Worm (Caenorhabditis elegans): Measurements from ENCODE around the gene pph-2.

pph-2 gene

DNA sequence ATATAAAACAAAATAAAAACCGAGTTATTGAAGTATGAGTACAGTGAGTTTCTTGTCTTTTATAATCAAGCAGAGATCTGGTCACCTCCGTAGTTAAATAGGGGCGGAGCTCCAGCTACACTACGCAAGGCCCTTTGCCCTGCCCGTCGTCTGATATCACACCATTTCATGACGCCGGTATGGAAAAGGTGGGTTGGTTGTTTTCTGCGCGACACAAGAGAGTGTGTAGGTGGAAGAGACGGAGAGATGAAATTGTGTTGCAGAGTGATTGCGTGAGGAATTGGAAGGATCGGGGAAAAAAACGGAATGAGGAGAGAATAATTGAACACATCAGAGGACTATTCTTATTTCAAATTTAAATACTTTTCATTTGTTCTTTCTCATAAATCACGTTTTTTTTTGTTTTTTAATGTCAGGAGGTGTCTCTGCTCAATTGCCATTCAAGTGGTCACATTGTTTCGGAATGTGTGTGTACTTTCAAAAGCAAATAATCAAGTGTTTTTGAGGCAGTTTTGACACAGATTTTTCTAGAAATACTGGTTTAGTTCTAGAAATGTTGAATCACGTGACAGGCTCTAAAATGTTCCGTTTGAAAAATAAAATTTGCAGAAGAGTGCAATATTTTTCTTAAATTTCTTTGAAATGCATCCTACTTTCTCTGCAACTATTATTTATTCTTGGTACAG lies 38.3 kb upstream of the pph-2 start, which contains the start of gene ZK822.9 (continued):
- TF ChIP-seq die-1 (tag; optimal IDR thresholded peaks at IDR 0.05) (no peak), snpc-4 (GFP tag; optimal IDR thresholded peaks at IDR 0.05) (no peak), snpc-4 (tag; optimal IDR thresholded peaks at IDR 0.05) (peak in 1 of 4 experiments; percentile 6), attf-3 (GFP tag; conservative IDR thresholded peaks at IDR 0.05) (no peak), ceh-100 (GFP tag; IDR thresholded peaks at IDR 0.05) (no peak), hlh-26 (GFP tag; conservative IDR thresholded peaks at IDR 0.05) (no peak), lir-1 (GFP tag; conservative IDR thresholded peaks at IDR 0.05) (no peak), lin-35 (GFP tag; optimal IDR thresholded peaks at IDR 0.05) (no peak), snpc-3.4 (tag; optimal IDR thresholded peaks at IDR 0.05) (peak; percentile 16), Y95B8A.8 (GFP tag; IDR thresholded peaks at IDR 0.05) (no peak), egl-18 (GFP tag; IDR thresholded peaks at IDR 0.05) (no peak), let-607 (tag; optimal IDR thresholded peaks at IDR 0.05) (no peak), snpc-1.3 (tag; optimal IDR thresholded peaks at IDR 0.05; ENCODE audit: insufficient read depth) (no peak), F33H1.4 (GFP tag; IDR thresholded peaks at IDR 0.05) (no peak), attf-5 (GFP tag; optimal IDR thresholded peaks at IDR 0.05) (no peak), madf-3 (GFP tag; IDR thresholded peaks at IDR 0.05) (no peak), hmg-1.2 (GFP tag; IDR thresholded peaks at IDR 0.05) (peak; percentile 63), F39B2.1 (GFP tag; IDR thresholded peaks at IDR 0.05) (no peak), T26A5.8 (tag; optimal IDR thresholded peaks at IDR 0.05) (no peak), hmg-20 (GFP tag; IDR thresholded peaks at IDR 0.05) (no peak), ztf-28 (GFP tag; IDR thresholded peaks at IDR 0.05) (no peak), attf-6 (GFP tag; IDR thresholded peaks at IDR 0.05) (no peak), him-1 (tag; optimal IDR thresholded peaks at IDR 0.05) (no peak), hsf-1 (GFP tag; IDR thresholded peaks at IDR 0.05) (peak; percentile 79), xnd-1 (tag; optimal IDR thresholded peaks at IDR 0.05) (no peak), aptf-3 (GFP tag; IDR thresholded peaks at IDR 0.05) (no peak), ceh-27 (GFP tag; optimal IDR thresholded peaks at IDR 0.05) (peak; percentile 35), K11D2.4 (GFP tag; IDR thresholded peaks at IDR 0.05) (no peak), nhr-80 (tag; optimal IDR thresholded peaks at IDR 0.05) (peak; percentile 65), gei-17 (GFP tag; optimal IDR thresholded peaks at IDR 0.05) (no peak), pbrm-1 (GFP tag; IDR thresholded peaks at IDR 0.05) (no peak), ceh-40 (GFP tag; IDR thresholded peaks at IDR 0.05) (no peak), Y53G8AR.9 (GFP tag; conservative IDR thresholded peaks at IDR 0.05) (0 out of 2 replicates have a peak, but pooled peaks have one; percentile 17), nfya-1 (tag; optimal IDR thresholded peaks at IDR 0.05; ENCODE audit: borderline replicate concordance, insufficient read depth) (no peak), ets-4 (GFP tag; optimal IDR thresholded peaks at IDR 0.05) (no peak), B0019.2 (GFP tag; conservative IDR thresholded peaks at IDR 0.05) (no peak), B0336.3 (GFP tag; IDR thresholded peaks at IDR 0.05) (no peak), lag-1 (GFP tag; IDR thresholded peaks at IDR 0.05) (no peak), ama-1 (optimal IDR thresholded peaks at IDR 0.05) (no peak), ama-1 (GFP tag; optimal IDR thresholded peaks at IDR 0.05) (no peak), rcor-1 (GFP tag; IDR thresholded peaks at IDR 0.05) (no peak), atf-7 (tag; optimal IDR thresholded peaks at IDR 0.05) (no peak), rpc-1 (optimal IDR thresholded peaks at IDR 0.05) (no peak), rpc-1 (tag; optimal IDR thresholded peaks at IDR 0.05) (no peak)
